Worm (Caenorhabditis elegans): Measurements from ENCODE around the gene tost-1.

ce11 chrIII:4874671-4875070 lies 3.4 kb downstream of the tost-1 start, which contains the start of gene C35D10.12:
- TF ChIP-seq unc-62 (GFP tag; optimal IDR thresholded peaks at IDR 0.05): no peak
- TF ChIP-seq lin-39 (tag; optimal IDR thresholded peaks at IDR 0.05): no peak
- TF ChIP-seq elt-1 (tag; optimal IDR thresholded peaks at IDR 0.05): no peak
- TF ChIP-seq nhr-77 (tag; optimal IDR thresholded peaks at IDR 0.05): no peak
- no peak for TF ChIP-seq ZK546.5 (tag; optimal IDR thresholded peaks at IDR 0.05)
- TF ChIP-seq fos-1 (tag; optimal IDR thresholded peaks at IDR 0.05): no peak
- TF ChIP-seq snpc-4 (tag; optimal IDR thresholded peaks at IDR 0.05): no peak
- TF ChIP-seq lin-13 (GFP tag; optimal IDR thresholded peaks at IDR 0.05): no peak
- TF ChIP-seq nhr-23 (tag; optimal IDR thresholded peaks at IDR 0.05): no peak
- no peak for TF ChIP-seq ztf-11 (tag; optimal IDR thresholded peaks at IDR 0.05)
- no peak for TF ChIP-seq nhr-12 (tag; optimal IDR thresholded peaks at IDR 0.05)

Measured in whole organism, L2 larva.